Fruit fly (Drosophila melanogaster) whole organism, embryonic: Measurements from ENCODE around the gene Tpr2.

Experiments used
- Atf-2 ChIP-seq: fragments of 200-800 bp; sonication (Bioruptor generic); optimal IDR thresholded peaks from 2 replicates; lab custom pipeline; 2016; ENCODE audit warnings: missing biosample characterization, missing genetic modification characterization
- CG10209 ChIP-seq: fragments of 200-800 bp; sonication (Bioruptor generic); optimal IDR thresholded peaks from 3 replicates; lab custom pipeline; 2017; ENCODE audit warnings: missing biosample characterization, mild to moderate bottlenecking, missing genetic modification characterization, missing genetic modification reagents
- CG11560 ChIP-seq: fragments of 200-800 bp; sonication (Bioruptor generic); IDR thresholded peaks from 3 replicates; pipeline ENCODE4 v1.3.6; 2022; ENCODE audit warnings: missing biosample characterization, missing genetic modification characterization
- CG11695 ChIP-seq: fragments of 200-800 bp; sonication (Bioruptor generic); IDR thresholded peaks from 3 replicates; pipeline ENCODE4 v1.3.6; 2022; ENCODE audit warnings: missing biosample characterization, missing genetic modification characterization
- CG11723 ChIP-seq: fragments of 200-800 bp; sonication (Bioruptor generic); optimal IDR thresholded peaks from 2 replicates; lab custom pipeline; 2017; ENCODE audit warnings: missing biosample characterization, mild to moderate bottlenecking, missing genetic modification characterization
- CG12299 ChIP-seq: fragments of 200-800 bp; sonication (Bioruptor generic); optimal IDR thresholded peaks from 2 replicates; lab custom pipeline; 2018; ENCODE audit warnings: missing biosample characterization, mild to moderate bottlenecking, missing genetic modification characterization
- CG13287 ChIP-seq: fragments of 200-800 bp; sonication (Bioruptor generic); IDR thresholded peaks from 2 replicates; pipeline ENCODE4 v1.3.6; 2022; ENCODE audit warnings: missing biosample characterization, missing genetic modification characterization; ENCODE audit not compliant: partially characterized antibody
- CG15479 ChIP-seq: fragments of 200-800 bp; sonication (Bioruptor generic); optimal IDR thresholded peaks from 3 replicates; lab custom pipeline; 2019; ENCODE audit warnings: missing biosample characterization, mild to moderate bottlenecking, missing genetic modification characterization, moderate library complexity
- CG15601 ChIP-seq: fragments of 200-800 bp; sonication (Bioruptor generic); optimal IDR thresholded peaks from 3 replicates; lab custom pipeline; 2019; ENCODE audit warnings: missing biosample characterization, mild to moderate bottlenecking, missing genetic modification characterization, moderate library complexity
- CG1603 ChIP-seq: fragments of 200-800 bp; sonication (Bioruptor generic); optimal IDR thresholded peaks from 2 replicates; lab custom pipeline; 2019; ENCODE audit warnings: missing biosample characterization, mild to moderate bottlenecking, missing genetic modification characterization, moderate library complexity
- CG16779 ChIP-seq: fragments of 200-800 bp; sonication (Bioruptor generic); IDR thresholded peaks from 2 replicates; pipeline ENCODE4 v1.3.6; 2022; ENCODE audit warnings: missing biosample characterization, missing genetic modification characterization
- CG16815 ChIP-seq: fragments of 200-800 bp; sonication (Bioruptor generic); optimal IDR thresholded peaks from 3 replicates; lab custom pipeline; 2017; ENCODE audit warnings: missing biosample characterization, mild to moderate bottlenecking, missing genetic modification characterization
- CG17361 ChIP-seq: fragments of 200-800 bp; sonication (Bioruptor generic); IDR thresholded peaks from 3 replicates; pipeline ENCODE4 v1.3.6; 2022; ENCODE audit warnings: missing biosample characterization, missing genetic modification characterization
- CG1792 ChIP-seq: fragments of 200-800 bp; sonication (Bioruptor generic); optimal IDR thresholded peaks from 2 replicates; lab custom pipeline; 2016; ENCODE audit warnings: missing biosample characterization, missing genetic modification characterization
- CG18599 ChIP-seq: fragments of 200-800 bp; sonication (Bioruptor generic); optimal IDR thresholded peaks from 3 replicates; lab custom pipeline; 2017; ENCODE audit warnings: missing biosample characterization, missing genetic modification characterization, mild to moderate bottlenecking, moderate library complexity, missing genetic modification reagents
- CG32767 ChIP-seq: fragments of 200-800 bp; sonication (Bioruptor generic); IDR thresholded peaks from 2 replicates; pipeline ENCODE4 v1.3.6; 2022; ENCODE audit warnings: missing biosample characterization, missing genetic modification characterization
- CG3838 ChIP-seq: fragments of 200-800 bp; sonication (Bioruptor generic); optimal IDR thresholded peaks from 3 replicates; lab custom pipeline; 2016; ENCODE audit warnings: missing biosample characterization, missing genetic modification characterization
- CG6254 ChIP-seq: fragments of 200-800 bp; sonication (Bioruptor generic); optimal IDR thresholded peaks from 3 replicates; lab custom pipeline; 2017; ENCODE audit warnings: mild to moderate bottlenecking, missing biosample characterization, missing genetic modification reagents, missing genetic modification characterization
- CG6272 ChIP-seq: fragments of 200-800 bp; sonication (Bioruptor generic); IDR thresholded peaks from 2 replicates; pipeline ENCODE4 v1.3.6; 2022; ENCODE audit warnings: missing biosample characterization, missing genetic modification characterization
- CG6791 ChIP-seq: fragments of 200-800 bp; sonication (Bioruptor generic); IDR thresholded peaks from 3 replicates; pipeline ENCODE4 v1.3.6; 2022; ENCODE audit warnings: missing biosample characterization, missing genetic modification characterization; ENCODE audit not compliant: partially characterized antibody
- CkIIα-i1 ChIP-seq: fragments of 200-800 bp; sonication (Bioruptor generic); IDR thresholded peaks from 2 replicates; pipeline ENCODE4 v1.3.6; 2022; ENCODE audit warnings: missing biosample characterization, missing genetic modification characterization
- Eip74EF ChIP-seq, 2 experiments: fragments of 200-800 bp in 1 of 2; fragments of >200 bp in 1 of 2; sonication (Bioruptor generic) in 1 of 2; optimal IDR thresholded peaks; 2 replicates each; lab custom pipeline; 2017 to 2019; ENCODE audit warnings: missing biosample characterization in 2 of 2, missing genetic modification characterization in 2 of 2, mild to moderate bottlenecking in 1 of 2, moderate library complexity in 1 of 2
- Ets97D ChIP-seq: fragments of 200-800 bp; sonication (Bioruptor generic); optimal IDR thresholded peaks from 3 replicates; lab custom pipeline; 2016; ENCODE audit warnings: missing biosample characterization, missing genetic modification characterization
- Fer3 ChIP-seq: fragments of 200-800 bp; sonication (Bioruptor generic); optimal IDR thresholded peaks from 2 replicates; lab custom pipeline; 2018; ENCODE audit warnings: missing biosample characterization, mild to moderate bottlenecking, missing genetic modification characterization, moderate library complexity
- GATAe ChIP-seq: fragments of 200-800 bp; sonication (Bioruptor generic); conservative IDR thresholded peaks from 2 replicates; pipeline ENCODE4 v1.3.6; 2022; ENCODE audit warnings: missing biosample characterization, missing genetic modification characterization
- Opbp ChIP-seq: fragments of 200-800 bp; sonication (Bioruptor generic); IDR thresholded peaks from 3 replicates; pipeline ENCODE4 v1.3.6; 2022; ENCODE audit warnings: missing biosample characterization, missing genetic modification characterization; ENCODE audit not compliant: partially characterized antibody
- amos ChIP-seq: fragments of 200-800 bp; sonication (Bioruptor generic); IDR thresholded peaks from 2 replicates; pipeline ENCODE4 v1.3.6; 2022; ENCODE audit warnings: missing biosample characterization, missing genetic modification characterization; ENCODE audit not compliant: partially characterized antibody
- ase ChIP-seq: fragments of 200-800 bp; sonication (Bioruptor generic); IDR thresholded peaks from 3 replicates; pipeline ENCODE4 v1.3.6; 2022; ENCODE audit warnings: missing biosample characterization, missing genetic modification characterization
- ash1 ChIP-seq: fragments of 200-800 bp; sonication (Bioruptor generic); optimal IDR thresholded peaks from 2 replicates; lab custom pipeline; 2018; ENCODE audit warnings: missing biosample characterization, mild to moderate bottlenecking, missing genetic modification characterization
- btn ChIP-seq: fragments of 200-800 bp; sonication (Bioruptor generic); optimal IDR thresholded peaks from 2 replicates; lab custom pipeline; 2016; ENCODE audit warnings: missing biosample characterization, missing genetic modification characterization
- cg ChIP-seq: fragments of 200-800 bp; sonication (Bioruptor generic); optimal IDR thresholded peaks from 3 replicates; lab custom pipeline; 2019; ENCODE audit warnings: missing biosample characterization, mild to moderate bottlenecking, missing genetic modification characterization, moderate library complexity
- croc ChIP-seq: fragments of 200-800 bp; sonication (Bioruptor generic); conservative IDR thresholded peaks from 3 replicates; pipeline ENCODE4 v1.3.6; 2022; ENCODE audit warnings: missing biosample characterization, missing genetic modification characterization
- dm ChIP-seq: fragments of 200-800 bp; sonication (Bioruptor generic); optimal IDR thresholded peaks from 3 replicates; lab custom pipeline; 2016; ENCODE audit warnings: missing biosample characterization, missing genetic modification characterization
- dysf ChIP-seq: fragments of 200-800 bp; sonication (Bioruptor generic); IDR thresholded peaks from 3 replicates; pipeline ENCODE4 v1.3.6; 2022; ENCODE audit warnings: missing biosample characterization, missing genetic modification characterization
- gem ChIP-seq: fragments of 200-800 bp; sonication (Bioruptor generic); optimal IDR thresholded peaks from 2 replicates; lab custom pipeline; 2019; ENCODE audit warnings: missing biosample characterization, mild to moderate bottlenecking, missing genetic modification characterization, moderate library complexity
- her ChIP-seq: fragments of 200-800 bp; sonication (Bioruptor generic); optimal IDR thresholded peaks from 2 replicates; lab custom pipeline; 2016; ENCODE audit warnings: missing biosample characterization, missing genetic modification characterization
- hkb ChIP-seq, 2 experiments: fragments of 200-800 bp in 1 of 2; fragments of >200 bp in 1 of 2; sonication (Bioruptor generic) in 1 of 2; IDR thresholded peaks in 1 of 2; optimal IDR thresholded peaks in 1 of 2; 2 replicates each; pipeline versions ENCODE4 v1.3.6 to Lab custom; 2017 to 2022; ENCODE audit warnings: missing biosample characterization in 1 of 2, missing genetic modification characterization in 1 of 2
- kni ChIP-seq: fragments of 200-800 bp; sonication (Bioruptor generic); optimal IDR thresholded peaks from 3 replicates; lab custom pipeline; 2017; ENCODE audit warnings: mild to moderate bottlenecking, missing biosample characterization, missing genetic modification reagents, missing genetic modification characterization
- maf-S ChIP-seq: fragments of 200-800 bp; sonication (Bioruptor generic); optimal IDR thresholded peaks from 2 replicates; lab custom pipeline; 2016; ENCODE audit warnings: missing biosample characterization, missing genetic modification characterization
- nau ChIP-seq: fragments of 200-800 bp; sonication (Bioruptor generic); optimal IDR thresholded peaks from 3 replicates; lab custom pipeline; 2017; ENCODE audit warnings: missing biosample characterization, mild to moderate bottlenecking, missing genetic modification characterization, missing genetic modification reagents
- pros ChIP-seq: fragments of 200-800 bp; sonication (Bioruptor generic); optimal IDR thresholded peaks from 3 replicates; lab custom pipeline; 2019; ENCODE audit warnings: missing biosample characterization, mild to moderate bottlenecking, missing genetic modification characterization, moderate library complexity
- rib ChIP-seq: fragments of 200-800 bp; sonication (Bioruptor generic); IDR thresholded peaks from 2 replicates; pipeline ENCODE4 v1.3.6; 2022; ENCODE audit warnings: missing biosample characterization, missing genetic modification characterization
- sc ChIP-seq, 3 experiments: fragments of >200 bp in 2 of 3; fragments of 200-800 bp in 1 of 3; sonication (Bioruptor generic) in 1 of 3; optimal IDR thresholded peaks; 2 replicates in 2 of 3; 3 replicates in 1 of 3; lab custom pipeline; 2017; ENCODE audit warnings: mild to moderate bottlenecking in 1 of 3, missing biosample characterization in 1 of 3, missing genetic modification characterization in 1 of 3, missing genetic modification reagents in 1 of 3
- sr ChIP-seq: fragments of 200-800 bp; sonication (Bioruptor generic); IDR thresholded peaks from 3 replicates; pipeline ENCODE4 v1.3.6; 2022; ENCODE audit warnings: missing biosample characterization, missing genetic modification characterization
- toy ChIP-seq: fragments of 200-800 bp; sonication (Bioruptor generic); IDR thresholded peaks from 2 replicates; pipeline ENCODE4 v1.3.6; 2022; ENCODE audit warnings: missing biosample characterization, missing genetic modification characterization
- unpg ChIP-seq: fragments of 200-800 bp; sonication (Bioruptor generic); optimal IDR thresholded peaks from 3 replicates; lab custom pipeline; 2018; ENCODE audit warnings: missing biosample characterization, mild to moderate bottlenecking, missing genetic modification characterization, moderate library complexity
- zfh1 ChIP-seq: fragments of 200-800 bp; sonication (Bioruptor generic); IDR thresholded peaks from 3 replicates; pipeline ENCODE4 v1.3.6; 2022; ENCODE audit warnings: missing biosample characterization, missing genetic modification characterization

Tpr2 gene

dm6 chr2L:16532702-16533385 is 41.5 kb downstream of the Tpr2 start, which contains the start of gene CG5953 (continued):
- TF ChIP-seq gem = peak; percentile 98
- peak; percentile 98 for TF ChIP-seq unpg (GFP tag; lab: Kevin White, UChicago)
- no peak for TF ChIP-seq hkb (optimal IDR thresholded peaks at IDR 0.05; lab: Kevin White, UChicago)
- peak; percentile 97 for TF ChIP-seq hkb (GFP tag; IDR thresholded peaks at IDR 0.05; lab: Robert Waterston, UW)
- peak; percentile 94 for TF ChIP-seq CG1603
- TF ChIP-seq CG1792 (GFP tag; lab: Kevin White, UChicago) = peak; percentile 86
- peak; percentile 91 for TF ChIP-seq maf-S (GFP tag; lab: Kevin White, UChicago)
- peak; percentile 84 for TF ChIP-seq her (GFP tag; lab: Kevin White, UChicago)
- no peak; the same call in 1 of the 2 replicates for TF ChIP-seq amos
- TF ChIP-seq CG6254 (GFP tag; lab: Kevin White, UChicago) = peak; percentile 95
- peak; percentile 99 for TF ChIP-seq CG18599 (GFP tag; lab: Kevin White, UChicago)
- TF ChIP-seq rib (GFP tag; lab: Robert Waterston, UW) = no peak; the same call in none of the 2 replicates
- TF ChIP-seq pros (GFP tag; lab: Kevin White, UChicago) = peak; percentile 80
- TF ChIP-seq zfh1 = peak; percentile 96
- peak; percentile 93 for TF ChIP-seq ase
- peak; percentile 90 for TF ChIP-seq CG16779
- TF ChIP-seq CG15601 (tag; lab: Kevin White, UChicago) = peak; percentile 95
- TF ChIP-seq dm (GFP tag; lab: Kevin White, UChicago) = peak; percentile 82
- peak; percentile 95 for TF ChIP-seq CG16815 (GFP tag; lab: Kevin White, UChicago)
- TF ChIP-seq CG11723 (GFP tag; lab: Kevin White, UChicago) = peak; percentile 94
- TF ChIP-seq Opbp (GFP tag; lab: Robert Waterston, UW) = peak; percentile 63; the same call in 2 of the 3 replicates
- peak; percentile 35; the same call in 1 of the 2 replicates for TF ChIP-seq CG13287
- peak; percentile 88 for TF ChIP-seq GATAe (GFP tag; lab: Robert Waterston, UW)
- peak; percentile 88 for TF ChIP-seq CG11560 (tag; lab: Robert Waterston, UW)
- peak; percentile 98 for TF ChIP-seq dysf
- TF ChIP-seq CkIIα-i1 = 0 out of 2 replicates have a peak, but pooled peaks have one; percentile 69
- peak; percentile 90 for TF ChIP-seq CG12299 (tag; lab: Kevin White, UChicago)
- TF ChIP-seq ash1 (GFP tag; lab: Kevin White, UChicago) = no peak
- peak; percentile 67 for TF ChIP-seq CG15479 (GFP tag; lab: Kevin White, UChicago)
- TF ChIP-seq kni (GFP tag; lab: Kevin White, UChicago) = peak; percentile 91
- no peak for TF ChIP-seq cg (GFP tag; lab: Kevin White, UChicago)
- TF ChIP-seq CG6791 (GFP tag; lab: Robert Waterston, UW) = no peak; the same call in 2 of the 3 replicates
- peak; percentile 72 for TF ChIP-seq btn (GFP tag; lab: Kevin White, UChicago)
- no peak for TF ChIP-seq sc (optimal IDR thresholded peaks at IDR 0.05; lab: Kevin White, UChicago)
- TF ChIP-seq sc (GFP tag; optimal IDR thresholded peaks at IDR 0.05; lab: Kevin White, UChicago) = peak; percentile 94
- peak; percentile 97 for TF ChIP-seq Fer3 (tag; lab: Kevin White, UChicago)
- TF ChIP-seq nau = peak; percentile 98
- TF ChIP-seq CG17361 (GFP tag; lab: Robert Waterston, UW) = peak; percentile 94
- peak; percentile 96 for TF ChIP-seq CG10209 (GFP tag; lab: Kevin White, UChicago)
- peak; percentile 88 for TF ChIP-seq CG3838 (GFP tag; lab: Kevin White, UChicago)
- TF ChIP-seq Eip74EF (GFP tag; optimal IDR thresholded peaks at IDR 0.05; lab: Kevin White, UChicago) = peak in 1 of 2 experiments; percentile 97
- peak; percentile 97 for TF ChIP-seq CG11695
- peak; percentile 87 for TF ChIP-seq Atf-2
- peak; percentile 96 for TF ChIP-seq croc (GFP tag; lab: Robert Waterston, UW)
- peak; percentile 70; the same call in 1 of the 2 replicates for TF ChIP-seq toy (GFP tag; lab: Robert Waterston, UW)
- peak; percentile 94 for TF ChIP-seq CG6272 (GFP tag; lab: Robert Waterston, UW)
- peak; percentile 32; the same call in 1 of the 3 replicates for TF ChIP-seq sr
- peak; percentile 70 for TF ChIP-seq Ets97D (GFP tag; lab: Kevin White, UChicago)
- TF ChIP-seq CG32767 (GFP tag; lab: Robert Waterston, UW) = peak; percentile 97
